Worm (Caenorhabditis elegans): ENCODE results near the gene Y43E12A.3.
"Not testable (repeated sequence)": the region's sequence is repeated elsewhere in the genome, so short reads cannot be mapped to it uniquely, and the experiment has no call there.

The Y43E12A.3 gene

ce11 chrIV:10987342-10987945, at the start of gene Y43E12A.3:
Gene Y43E12A.3 (plus strand): TSS chrIV:10987895.
- not testable (repeated sequence) for TF ChIP-seq efl-1 (optimal IDR thresholded peaks at IDR 0.05); efl-1 (GFP tag; optimal IDR thresholded peaks at IDR 0.05 in 1 of 2); dsc-1 (tag; optimal IDR thresholded peaks at IDR 0.05); nhr-90 (tag; optimal IDR thresholded peaks at IDR 0.05; ENCODE audit: poor library complexity)

- TF ChIP-seq sox-4 (tag; optimal IDR thresholded peaks at IDR 0.05) = no peak
- TF ChIP-seq unc-62 (GFP tag; optimal IDR thresholded peaks at IDR 0.05) = no peak
- TF ChIP-seq egl-13 (tag; optimal IDR thresholded peaks at IDR 0.05) = no peak
- TF ChIP-seq lin-13 (GFP tag; optimal IDR thresholded peaks at IDR 0.05) = no peak
- TF ChIP-seq mef-2 (tag; optimal IDR thresholded peaks at IDR 0.05) = no peak
- no peak for TF ChIP-seq swsn-7 (tag; optimal IDR thresholded peaks at IDR 0.05)
- no peak for TF ChIP-seq F16B12.6 (tag; optimal IDR thresholded peaks at IDR 0.05)
- TF ChIP-seq lin-15B (tag; optimal IDR thresholded peaks at IDR 0.05) = no peak
- TF ChIP-seq C04F5.9 (tag; optimal IDR thresholded peaks at IDR 0.05) = no peak
- no peak for TF ChIP-seq alr-1 (tag; optimal IDR thresholded peaks at IDR 0.05; ENCODE audit: borderline replicate concordance)
- no peak for TF ChIP-seq mdl-1 (tag; optimal IDR thresholded peaks at IDR 0.05)
Observed at ce11 chrIV:10948797-10949196, 38.9 kb upstream of the Y43E12A.3 start, which contains the start of gene Y69E1A.1. Gene Y69E1A.1 (minus strand): TSS chrIV:10948897.

- TF ChIP-seq ceh-8 (GFP tag; optimal IDR thresholded peaks at IDR 0.05) (no peak), hpl-2 (GFP tag; optimal IDR thresholded peaks at IDR 0.05) (no peak), mef-2 (tag; optimal IDR thresholded peaks at IDR 0.05) (no peak), tlp-1 (tag; optimal IDR thresholded peaks at IDR 0.05) (no peak), jun-1 (tag; optimal IDR thresholded peaks at IDR 0.05) (no peak)
Observed at ce11 chrIV:10949510-10949909, 38.2 kb upstream of the Y43E12A.3 start, which contains the start of gene nsph-3.1. Gene nsph-3.1 (plus strand): TSS chrIV:10949810.

- TF ChIP-seq efl-1 (optimal IDR thresholded peaks at IDR 0.05) (no peak), efl-1 (GFP tag; optimal IDR thresholded peaks at IDR 0.05 in 1 of 2) (peak in 1 of 2 experiments; percentile 92), zip-4 (GFP tag; optimal IDR thresholded peaks at IDR 0.05) (no peak)
Observed at ce11 chrIV:10950363-10951214, 37.1 kb upstream of the Y43E12A.3 start.

- no peak for TF ChIP-seq tbx-2 (tag; optimal IDR thresholded peaks at IDR 0.05)
- TF ChIP-seq nhr-90 (tag; optimal IDR thresholded peaks at IDR 0.05; ENCODE audit: poor library complexity) = no peak
- no peak for TF ChIP-seq nhr-20 (tag; optimal IDR thresholded peaks at IDR 0.05)
- TF ChIP-seq fos-1 (tag; optimal IDR thresholded peaks at IDR 0.05) = no peak
- TF ChIP-seq sptf-1 (tag; optimal IDR thresholded peaks at IDR 0.05) = no peak
- TF ChIP-seq lir-3 (tag; optimal IDR thresholded peaks at IDR 0.05; ENCODE audit: poor library complexity) = no peak
- TF ChIP-seq nhr-12 (tag; optimal IDR thresholded peaks at IDR 0.05) = no peak
- no peak for TF ChIP-seq efl-3 (GFP tag; optimal IDR thresholded peaks at IDR 0.05)
- no peak for TF ChIP-seq hlh-17 (GFP tag; optimal IDR thresholded peaks at IDR 0.05; ENCODE audit: borderline replicate concordance)
- no peak for TF ChIP-seq ceh-63 (GFP tag; optimal IDR thresholded peaks at IDR 0.05)
- TF ChIP-seq nhr-84 (tag; optimal IDR thresholded peaks at IDR 0.05) = no peak
- TF ChIP-seq snu-23 (GFP tag; optimal IDR thresholded peaks at IDR 0.05) = no peak
- no peak for TF ChIP-seq skn-1 (tag; optimal IDR thresholded peaks at IDR 0.05)
Observed at ce11 chrIV:10951997-10952396, 35.7 kb upstream of the Y43E12A.3 start, which contains the start of gene Y69E1A.3. Gene Y69E1A.3 (plus strand): TSS chrIV:10952297.

Measured in whole organism, L1 larva.